Fruit fly (Drosophila melanogaster) whole organism, embryonic: Measurements from ENCODE around the gene Pka-C1.
A peak's percentile ranks its signal among the peaks of the same experiment; 100 is the strongest.

Experiments used
- Asciz ChIP-seq: fragments of 200-800 bp; sonication (Bioruptor generic); optimal IDR thresholded peaks from 2 replicates; lab custom pipeline; 2017; ENCODE audit warnings: missing biosample characterization, mild to moderate bottlenecking, missing genetic modification characterization, missing genetic modification reagents
- CG10979 ChIP-seq: fragments of 200-800 bp; sonication (Bioruptor generic); optimal IDR thresholded peaks from 2 replicates; lab custom pipeline; 2018; ENCODE audit warnings: missing biosample characterization, mild to moderate bottlenecking, missing genetic modification characterization, moderate library complexity
- CG1233 ChIP-seq: fragments of 200-800 bp; sonication (Bioruptor generic); optimal IDR thresholded peaks from 4 replicates; lab custom pipeline; 2018; ENCODE audit warnings: missing biosample characterization, mild to moderate bottlenecking, missing genetic modification characterization
- CG12744 ChIP-seq: fragments of 200-800 bp; sonication (Bioruptor generic); optimal IDR thresholded peaks from 2 replicates; lab custom pipeline; 2016; ENCODE audit warnings: missing biosample characterization, missing genetic modification characterization
- CG13287 ChIP-seq: fragments of 200-800 bp; sonication (Bioruptor generic); IDR thresholded peaks from 2 replicates; pipeline ENCODE4 v1.3.6; 2022; ENCODE audit warnings: missing biosample characterization, missing genetic modification characterization; ENCODE audit not compliant: partially characterized antibody
- CG14050 ChIP-seq: fragments of 200-800 bp; sonication (Bioruptor generic); IDR thresholded peaks from 3 replicates; pipeline ENCODE4 v1.3.6; 2022; ENCODE audit warnings: missing biosample characterization, missing genetic modification characterization
- CG15514 ChIP-seq: fragments of 200-800 bp; sonication (Bioruptor generic); optimal IDR thresholded peaks from 3 replicates; lab custom pipeline; 2017; ENCODE audit warnings: missing biosample characterization, missing genetic modification characterization, mild to moderate bottlenecking, moderate library complexity, missing genetic modification reagents
- CG17359 ChIP-seq: fragments of 200-800 bp; sonication (Bioruptor generic); optimal IDR thresholded peaks from 3 replicates; lab custom pipeline; 2018; ENCODE audit warnings: missing biosample characterization, mild to moderate bottlenecking, missing genetic modification characterization, moderate library complexity
- CG18476 ChIP-seq: fragments of 200-800 bp; sonication (Bioruptor generic); optimal IDR thresholded peaks from 2 replicates; lab custom pipeline; 2016; ENCODE audit warnings: missing biosample characterization, mild to moderate bottlenecking, missing genetic modification characterization
- CG2116 ChIP-seq: fragments of 200-800 bp; sonication (Bioruptor generic); optimal IDR thresholded peaks from 3 replicates; lab custom pipeline; 2018; ENCODE audit warnings: missing biosample characterization, mild to moderate bottlenecking, missing genetic modification characterization
- CG2202 ChIP-seq: fragments of 200-800 bp; sonication (Bioruptor generic); optimal IDR thresholded peaks from 2 replicates; lab custom pipeline; 2018; ENCODE audit warnings: missing biosample characterization, mild to moderate bottlenecking, missing genetic modification characterization
- CG34376 ChIP-seq: fragments of 200-800 bp; sonication (Bioruptor generic); optimal IDR thresholded peaks from 2 replicates; lab custom pipeline; 2018; ENCODE audit warnings: missing biosample characterization, mild to moderate bottlenecking, missing genetic modification characterization
- CG3726 ChIP-seq: fragments of 200-800 bp; sonication (Bioruptor generic); IDR thresholded peaks from 3 replicates; pipeline ENCODE4, ENCODE4 v1.3.6; 2022; ENCODE audit warnings: missing biosample characterization, missing genetic modification characterization
- CG3838 ChIP-seq: fragments of 200-800 bp; sonication (Bioruptor generic); optimal IDR thresholded peaks from 3 replicates; lab custom pipeline; 2016; ENCODE audit warnings: missing biosample characterization, missing genetic modification characterization
- CG4404 ChIP-seq: fragments of 200-800 bp; sonication (Bioruptor generic); IDR thresholded peaks from 2 replicates; pipeline ENCODE4 v1.3.6; 2022; ENCODE audit warnings: missing biosample characterization, missing genetic modification characterization
- CG4617 ChIP-seq: fragments of 200-800 bp; sonication (Bioruptor generic); optimal IDR thresholded peaks from 3 replicates; lab custom pipeline; 2016; ENCODE audit warnings: missing biosample characterization, missing genetic modification characterization, borderline replicate concordance
- CG4730 ChIP-seq: fragments of 200-800 bp; sonication (Bioruptor generic); IDR thresholded peaks from 2 replicates; pipeline ENCODE4 v1.3.6; 2022; ENCODE audit warnings: missing biosample characterization, missing genetic modification characterization
- CG4854 ChIP-seq: fragments of 200-800 bp; sonication (Bioruptor generic); optimal IDR thresholded peaks from 2 replicates; lab custom pipeline; 2016; ENCODE audit warnings: missing biosample characterization, missing genetic modification characterization, inconsistent platforms
- CG5180 ChIP-seq: fragments of 200-800 bp; sonication (Bioruptor generic); optimal IDR thresholded peaks from 3 replicates; lab custom pipeline; 2017; ENCODE audit warnings: missing biosample characterization, missing genetic modification characterization, mild to moderate bottlenecking, moderate library complexity, missing genetic modification reagents
- CG6175 ChIP-seq: fragments of 200-800 bp; sonication (Bioruptor generic); IDR thresholded peaks from 3 replicates; pipeline ENCODE4 v1.3.6; 2022; ENCODE audit warnings: missing biosample characterization, missing genetic modification characterization
- CG7963 ChIP-seq: fragments of 200-800 bp; sonication (Bioruptor generic); IDR thresholded peaks from 3 replicates; pipeline ENCODE4 v1.3.6; 2022; ENCODE audit warnings: missing biosample characterization, missing genetic modification characterization; ENCODE audit not compliant: partially characterized antibody
- CG8765 ChIP-seq: fragments of 200-800 bp; sonication (Bioruptor generic); IDR thresholded peaks from 2 replicates; pipeline ENCODE4 v1.3.6; 2022; ENCODE audit warnings: missing biosample characterization, missing genetic modification characterization
- CG9797 ChIP-seq: fragments of 200-800 bp; sonication (Bioruptor generic); optimal IDR thresholded peaks from 3 replicates; lab custom pipeline; 2018; ENCODE audit warnings: missing biosample characterization, mild to moderate bottlenecking, missing genetic modification characterization
- D ChIP-seq, 2 experiments: fragments of 200-800 bp in 1 of 2; fragments of >200 bp in 1 of 2; sonication (Bioruptor generic) in 1 of 2; optimal IDR thresholded peaks; 2 replicates in 1 of 2; 3 replicates in 1 of 2; lab custom pipeline; 2017; ENCODE audit warnings: mild to moderate bottlenecking in 1 of 2, missing biosample characterization in 1 of 2, missing genetic modification characterization in 1 of 2, missing genetic modification reagents in 1 of 2
- GATAe ChIP-seq: fragments of 200-800 bp; sonication (Bioruptor generic); conservative IDR thresholded peaks from 2 replicates; pipeline ENCODE4 v1.3.6; 2022; ENCODE audit warnings: missing biosample characterization, missing genetic modification characterization
- Hr51 ChIP-seq, 2 experiments: fragments of 200-800 bp; sonication (Bioruptor generic); optimal IDR thresholded peaks; 2 replicates in 1 of 2; 3 replicates in 1 of 2; lab custom pipeline; 2016 to 2018; ENCODE audit warnings: missing biosample characterization in 2 of 2, missing genetic modification characterization in 2 of 2, mild to moderate bottlenecking in 1 of 2, moderate library complexity in 1 of 2
- Med ChIP-seq: fragments of 200-800 bp; sonication (Bioruptor generic); peaks from one replicate; lab custom pipeline; 2016; ENCODE audit warnings: missing biosample characterization, missing genetic modification characterization, mild to moderate bottlenecking, inconsistent platforms, moderate library complexity
- Rfx ChIP-seq: fragments of 200-800 bp; sonication (Bioruptor generic); IDR thresholded peaks from 2 replicates; pipeline ENCODE4 v1.3.6; 2022; ENCODE audit warnings: missing biosample characterization, missing genetic modification characterization
- Sin3A ChIP-seq: fragments of >200 bp; optimal IDR thresholded peaks from 2 replicates; lab custom pipeline; 2018
- Stat92E ChIP-seq, 3 experiments: fragments of >200 bp in 2 of 3; fragments of 200-800 bp in 1 of 3; sonication (Bioruptor generic) in 1 of 3; optimal IDR thresholded peaks; 2 replicates each; lab custom pipeline; 2017 to 2019; ENCODE audit warnings: missing biosample characterization in 3 of 3, missing genetic modification characterization in 3 of 3, mild to moderate bottlenecking in 1 of 3, moderate library complexity in 1 of 3
- Vsx1 ChIP-seq: fragments of 200-800 bp; sonication (Bioruptor generic); optimal IDR thresholded peaks from 2 replicates; lab custom pipeline; 2017; ENCODE audit warnings: missing biosample characterization, mild to moderate bottlenecking, missing genetic modification characterization, missing genetic modification reagents
- ato ChIP-seq: fragments of 200-800 bp; sonication (Bioruptor generic); IDR thresholded peaks from 2 replicates; pipeline ENCODE4 v1.3.6; 2022; ENCODE audit warnings: missing biosample characterization, missing genetic modification characterization; ENCODE audit not compliant: partially characterized antibody
- br ChIP-seq: fragments of >200 bp; optimal IDR thresholded peaks from 2 replicates; lab custom pipeline; 2017
- caup ChIP-seq: fragments of 200-800 bp; sonication (Bioruptor generic); optimal IDR thresholded peaks from 3 replicates; lab custom pipeline; 2017; ENCODE audit warnings: missing biosample characterization, mild to moderate bottlenecking, missing genetic modification characterization, moderate library complexity; ENCODE audit not compliant: severe bottlenecking
- ci ChIP-seq: fragments of 200-800 bp; sonication (Bioruptor generic); IDR thresholded peaks from 3 replicates; pipeline ENCODE4 v1.3.6; 2022; ENCODE audit warnings: missing biosample characterization, missing genetic modification characterization
- da ChIP-seq: fragments of 200-800 bp; sonication (Bioruptor generic); optimal IDR thresholded peaks from 2 replicates; lab custom pipeline; 2016; ENCODE audit warnings: missing biosample characterization, missing genetic modification characterization
- dati ChIP-seq: fragments of 200-800 bp; sonication (Bioruptor generic); IDR thresholded peaks from 2 replicates; pipeline ENCODE4 v1.3.6; 2022; ENCODE audit warnings: missing biosample characterization, missing genetic modification characterization
- emc ChIP-seq: fragments of 200-800 bp; sonication (Bioruptor generic); optimal IDR thresholded peaks from 2 replicates; lab custom pipeline; 2016; ENCODE audit warnings: missing biosample characterization, missing genetic modification characterization
- ems ChIP-seq: fragments of 200-800 bp; sonication (Bioruptor generic); optimal IDR thresholded peaks from 3 replicates; lab custom pipeline; 2016; ENCODE audit warnings: missing biosample characterization, missing genetic modification characterization
- hth ChIP-seq: fragments of >200 bp; optimal IDR thresholded peaks from 2 replicates; lab custom pipeline; 2017; ENCODE audit warnings: inconsistent platforms
- kah ChIP-seq: fragments of 200-800 bp; sonication (Bioruptor generic); optimal IDR thresholded peaks from 2 replicates; lab custom pipeline; 2018; ENCODE audit warnings: missing biosample characterization, mild to moderate bottlenecking, missing genetic modification characterization
- knrl ChIP-seq: fragments of 200-800 bp; sonication (Bioruptor generic); IDR thresholded peaks from 3 replicates; pipeline ENCODE4 v1.3.6; 2022; ENCODE audit warnings: missing biosample characterization, missing genetic modification characterization; ENCODE audit not compliant: partially characterized antibody
- onecut ChIP-seq: fragments of 200-800 bp; sonication (Bioruptor generic); IDR thresholded peaks from 2 replicates; pipeline ENCODE4 v1.3.6; 2022; ENCODE audit warnings: missing biosample characterization, missing genetic modification characterization
- p53 ChIP-seq: fragments of 200-800 bp; sonication (Bioruptor generic); optimal IDR thresholded peaks from 2 replicates; lab custom pipeline; 2016; ENCODE audit warnings: missing biosample characterization, missing genetic modification characterization
- psq ChIP-seq: fragments of 200-800 bp; sonication (Bioruptor generic); optimal IDR thresholded peaks from 2 replicates; lab custom pipeline; 2017; ENCODE audit warnings: missing biosample characterization, missing genetic modification characterization
- pum ChIP-seq: fragments of 200-800 bp; sonication (Bioruptor generic); optimal IDR thresholded peaks from 2 replicates; lab custom pipeline; 2016; ENCODE audit warnings: missing biosample characterization, missing genetic modification characterization
- slou ChIP-seq: fragments of 200-800 bp; sonication (Bioruptor generic); optimal IDR thresholded peaks from 3 replicates; lab custom pipeline; 2016; ENCODE audit warnings: missing biosample characterization, missing genetic modification characterization
- sqz ChIP-seq: fragments of 200-800 bp; sonication (Bioruptor generic); optimal IDR thresholded peaks from 3 replicates; lab custom pipeline; 2018; ENCODE audit warnings: missing biosample characterization, mild to moderate bottlenecking, missing genetic modification characterization
- vvl ChIP-seq: fragments of 200-800 bp; sonication (Bioruptor generic); IDR thresholded peaks from 2 replicates; pipeline ENCODE4 v1.3.6; 2022; ENCODE audit warnings: missing biosample characterization, missing genetic modification characterization
- z ChIP-seq: fragments of 200-800 bp; sonication (Bioruptor generic); IDR thresholded peaks from 3 replicates; pipeline ENCODE4 v1.3.6; 2022; ENCODE audit warnings: missing biosample characterization, missing genetic modification characterization

Pka-C1 gene

DNA sequence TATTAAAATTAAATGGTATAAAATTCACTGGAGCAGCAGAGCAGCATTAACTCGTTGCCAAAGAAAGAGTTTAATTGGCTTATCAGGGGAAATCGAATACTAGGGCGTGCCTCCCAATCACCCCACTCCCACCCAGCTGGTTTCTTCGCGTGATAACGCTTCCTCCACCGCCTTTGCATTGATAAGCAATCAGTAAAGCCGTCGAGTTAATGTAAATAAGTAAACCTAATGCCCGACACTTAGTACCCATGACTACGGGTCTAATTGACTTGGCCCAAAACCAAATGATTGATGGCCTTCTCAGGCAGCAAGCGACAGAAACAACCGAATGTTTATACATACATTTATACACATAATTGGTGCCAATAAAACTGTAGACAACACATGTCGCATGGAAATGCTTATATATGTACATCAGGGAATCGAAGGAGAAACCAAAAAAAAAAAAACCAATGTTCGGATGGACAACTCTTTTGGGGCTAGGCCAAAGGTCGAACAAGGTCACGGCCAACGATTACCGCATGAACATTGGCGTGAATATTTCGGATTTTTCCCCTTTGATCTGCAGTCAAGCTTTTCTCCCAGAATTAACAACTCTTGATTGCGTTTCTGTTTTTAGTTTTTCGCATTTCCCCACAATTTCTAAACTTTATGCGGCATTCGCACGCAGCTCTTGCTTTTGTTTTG, 5.0 kb downstream of the Pka-C1 start (continued):
- TF ChIP-seq CG4617 (GFP tag; lab: Kevin White, UChicago) (no peak), ems (GFP tag; lab: Kevin White, UChicago) (no peak), CG18476 (GFP tag; lab: Kevin White, UChicago) (no peak), slou (GFP tag; lab: Kevin White, UChicago) (no peak), CG3838 (GFP tag; lab: Kevin White, UChicago) (no peak), kah (GFP tag; lab: Kevin White, UChicago) (no peak), emc (GFP tag; lab: Kevin White, UChicago) (no peak), CG12744 (GFP tag; lab: Kevin White, UChicago) (no peak), pum (GFP tag; lab: Kevin White, UChicago) (no peak), Hr51 (GFP tag; optimal IDR thresholded peaks at IDR 0.05; lab: Kevin White, UChicago) (no peak), CG3726 (GFP tag; lab: Robert Waterston, UW) (no peak), CG15514 (no peak), dati (no peak), D (optimal IDR thresholded peaks at IDR 0.05; lab: Kevin White, UChicago) (no peak), D (GFP tag; optimal IDR thresholded peaks at IDR 0.05; lab: Kevin White, UChicago) (no peak), CG8765 (no peak), ci (GFP tag; lab: Robert Waterston, UW) (peak; percentile 39; the same call in 1 of the 3 replicates), CG7963 (no peak), knrl (GFP tag; lab: Robert Waterston, UW) (no peak), CG2116 (GFP tag; lab: Kevin White, UChicago) (no peak), CG4854 (GFP tag; lab: Kevin White, UChicago) (no peak), CG1233 (GFP tag; lab: Kevin White, UChicago) (no peak), CG17359 (tag; lab: Kevin White, UChicago) (no peak), Med (GFP tag; lab: Kevin White, UChicago) (peak; percentile 27), p53 (GFP tag; lab: Kevin White, UChicago) (no peak), Stat92E (GFP tag; optimal IDR thresholded peaks at IDR 0.05; lab: Kevin White, UChicago) (no peak), Rfx (no peak), CG13287 (GFP tag; lab: Robert Waterston, UW) (no peak), CG9797 (GFP tag; lab: Kevin White, UChicago) (no peak), CG10979 (no peak), Asciz (GFP tag; lab: Kevin White, UChicago) (peak; percentile 12), Vsx1 (peak; percentile 50), br (no peak), GATAe (peak; percentile 68), psq (GFP tag; lab: Kevin White, UChicago) (no peak), CG4730 (GFP tag; lab: Robert Waterston, UW) (no peak), CG4404 (no peak), CG14050 (no peak), CG34376 (GFP tag; lab: Kevin White, UChicago) (peak; percentile 23), ato (GFP tag; lab: Robert Waterston, UW) (no peak), CG2202 (no peak), sqz (GFP tag; lab: Kevin White, UChicago) (no peak), hth (lab: Kevin White, UChicago) (no peak), caup (GFP tag; lab: Kevin White, UChicago) (peak; percentile 24), Sin3A (lab: Kevin White, UChicago) (no peak), da (GFP tag; lab: Kevin White, UChicago) (no peak), z (no peak), CG5180 (GFP tag; lab: Kevin White, UChicago) (no peak), vvl (GFP tag; lab: Robert Waterston, UW) (no peak), CG6175 (GFP tag; lab: Robert Waterston, UW) (no peak), onecut (GFP tag; lab: Robert Waterston, UW) (no peak)
